Fruit fly (Drosophila melanogaster) whole organism, embryonic: ENCODE measurements around the gene mRpS2.
A peak's percentile ranks its signal among the peaks of the same experiment; 100 is the strongest.

Source experiments
- ATbp ChIP-seq: fragments of 200-800 bp; sonication (Bioruptor generic); optimal IDR thresholded peaks from 2 replicates; lab custom pipeline; 2017; ENCODE audit warnings: missing biosample characterization, mild to moderate bottlenecking, missing genetic modification characterization, missing genetic modification reagents
- BEAF-32 ChIP-seq: fragments of 200-800 bp; sonication (Bioruptor generic); optimal IDR thresholded peaks from 3 replicates; lab custom pipeline; 2017; ENCODE audit warnings: missing biosample characterization, missing genetic modification characterization, mild to moderate bottlenecking, moderate library complexity, missing genetic modification reagents
- Blimp-1 ChIP-seq: fragments of 200-800 bp; sonication (Bioruptor generic); optimal IDR thresholded peaks from 3 replicates; lab custom pipeline; 2018; ENCODE audit warnings: missing biosample characterization, missing genetic modification characterization, mild to moderate bottlenecking, moderate library complexity, missing genetic modification reagents
- CG11085 ChIP-seq: fragments of 200-800 bp; sonication (Bioruptor generic); IDR thresholded peaks from 2 replicates; pipeline ENCODE4 v1.3.6; 2022; ENCODE audit warnings: missing biosample characterization, missing genetic modification characterization
- CG11696 ChIP-seq: fragments of 200-800 bp; sonication (Bioruptor generic); IDR thresholded peaks from 2 replicates; pipeline ENCODE4 v1.3.6; 2022; ENCODE audit warnings: missing biosample characterization, missing genetic modification characterization
- CG12744 ChIP-seq: fragments of 200-800 bp; sonication (Bioruptor generic); optimal IDR thresholded peaks from 2 replicates; lab custom pipeline; 2016; ENCODE audit warnings: missing biosample characterization, missing genetic modification characterization
- CG13287 ChIP-seq: fragments of 200-800 bp; sonication (Bioruptor generic); IDR thresholded peaks from 2 replicates; pipeline ENCODE4 v1.3.6; 2022; ENCODE audit warnings: missing biosample characterization, missing genetic modification characterization; ENCODE audit not compliant: partially characterized antibody
- CG15696 ChIP-seq: fragments of 200-800 bp; sonication (Bioruptor generic); optimal IDR thresholded peaks from 2 replicates; lab custom pipeline; 2019; ENCODE audit warnings: missing biosample characterization, mild to moderate bottlenecking, missing genetic modification characterization, moderate library complexity
- CG1647 ChIP-seq: fragments of 200-800 bp; sonication (Bioruptor generic); optimal IDR thresholded peaks from 3 replicates; lab custom pipeline; 2016; ENCODE audit warnings: missing biosample characterization, missing genetic modification characterization
- CG17359 ChIP-seq: fragments of 200-800 bp; sonication (Bioruptor generic); optimal IDR thresholded peaks from 3 replicates; lab custom pipeline; 2018; ENCODE audit warnings: missing biosample characterization, mild to moderate bottlenecking, missing genetic modification characterization, moderate library complexity
- CG17361 ChIP-seq: fragments of 200-800 bp; sonication (Bioruptor generic); IDR thresholded peaks from 3 replicates; pipeline ENCODE4 v1.3.6; 2022; ENCODE audit warnings: missing biosample characterization, missing genetic modification characterization
- CG17829 ChIP-seq: fragments of 200-800 bp; optimal IDR thresholded peaks from 2 replicates; lab custom pipeline; 2019; ENCODE audit warnings: missing biosample characterization, mild to moderate bottlenecking, missing genetic modification characterization, moderate library complexity
- CG1792 ChIP-seq: fragments of 200-800 bp; sonication (Bioruptor generic); optimal IDR thresholded peaks from 2 replicates; lab custom pipeline; 2016; ENCODE audit warnings: missing biosample characterization, missing genetic modification characterization
- CG18764 ChIP-seq: fragments of 200-800 bp; sonication (Bioruptor generic); optimal IDR thresholded peaks from 3 replicates; lab custom pipeline; 2016; ENCODE audit warnings: missing biosample characterization, missing genetic modification characterization
- CG2875 ChIP-seq: fragments of 200-800 bp; sonication (Bioruptor generic); optimal IDR thresholded peaks from 2 replicates; lab custom pipeline; 2017; ENCODE audit warnings: missing biosample characterization, mild to moderate bottlenecking, missing genetic modification characterization, missing genetic modification reagents
- CG31365 ChIP-seq: fragments of 200-800 bp; sonication (Bioruptor generic); optimal IDR thresholded peaks from 2 replicates; lab custom pipeline; 2018; ENCODE audit warnings: missing biosample characterization, mild to moderate bottlenecking, missing genetic modification characterization
- CG34224 ChIP-seq: fragments of 200-800 bp; sonication (Bioruptor generic); IDR thresholded peaks from 3 replicates; pipeline ENCODE4 v1.3.6; 2022; ENCODE audit warnings: missing biosample characterization, missing genetic modification characterization; ENCODE audit not compliant: partially characterized antibody
- CG4424 ChIP-seq: fragments of 200-800 bp; sonication (Bioruptor generic); optimal IDR thresholded peaks from 3 replicates; lab custom pipeline; 2016; ENCODE audit warnings: missing biosample characterization, missing genetic modification characterization
- CG5245 ChIP-seq: fragments of 200-800 bp; sonication (Bioruptor generic); optimal IDR thresholded peaks from 3 replicates; lab custom pipeline; 2016; ENCODE audit warnings: missing biosample characterization, missing genetic modification characterization
- CG5953 ChIP-seq: fragments of 200-800 bp; sonication (Bioruptor generic); IDR thresholded peaks from 2 replicates; pipeline ENCODE4 v1.3.6; 2022; ENCODE audit warnings: missing biosample characterization, missing genetic modification characterization
- CG6654 ChIP-seq: fragments of 200-800 bp; sonication (Bioruptor generic); optimal IDR thresholded peaks from 2 replicates; lab custom pipeline; 2017; ENCODE audit warnings: missing biosample characterization, mild to moderate bottlenecking, missing genetic modification characterization
- CG7372 ChIP-seq: fragments of 200-800 bp; sonication (Bioruptor generic); IDR thresholded peaks from 2 replicates; pipeline ENCODE4 v1.3.6; 2022; ENCODE audit warnings: missing biosample characterization, missing genetic modification characterization
- Dfd ChIP-seq, 2 experiments: fragments of >200 bp; optimal IDR thresholded peaks; 2 replicates each; lab custom pipeline; 2017; ENCODE audit warnings: missing biosample characterization in 2 of 2, missing genetic modification characterization in 2 of 2
- Dip2 ChIP-seq: fragments of 200-800 bp; sonication (Bioruptor generic); IDR thresholded peaks from 2 replicates; pipeline ENCODE4 v1.3.6; 2022; ENCODE audit warnings: missing biosample characterization, missing genetic modification characterization
- Elba2 ChIP-seq: fragments of 200-800 bp; sonication (Bioruptor generic); optimal IDR thresholded peaks from 3 replicates; lab custom pipeline; 2016; ENCODE audit warnings: missing biosample characterization, missing genetic modification characterization
- HLH54F ChIP-seq: fragments of 200-800 bp; sonication (Bioruptor generic); optimal IDR thresholded peaks from 3 replicates; lab custom pipeline; 2016; ENCODE audit warnings: missing biosample characterization, missing genetic modification characterization
- Hmr ChIP-seq: fragments of 200-800 bp; sonication (Bioruptor generic); optimal IDR thresholded peaks from 3 replicates; lab custom pipeline; 2017; ENCODE audit warnings: mild to moderate bottlenecking, missing biosample characterization, missing genetic modification reagents, missing genetic modification characterization
- Hsf ChIP-seq: fragments of 200-800 bp; sonication (Bioruptor generic); optimal IDR thresholded peaks from 3 replicates; lab custom pipeline; 2016; ENCODE audit warnings: missing biosample characterization, missing genetic modification characterization
- Kr ChIP-seq: fragments of 200-800 bp; sonication (Bioruptor generic); optimal IDR thresholded peaks from 2 replicates; lab custom pipeline; 2017; ENCODE audit warnings: missing biosample characterization, mild to moderate bottlenecking, missing genetic modification characterization
- Lim3 ChIP-seq: fragments of 200-800 bp; sonication (Bioruptor generic); IDR thresholded peaks from 2 replicates; pipeline ENCODE4 v1.3.6; 2022; ENCODE audit warnings: missing biosample characterization, missing genetic modification characterization
- MESR4 ChIP-seq: fragments of 200-800 bp; sonication (Bioruptor generic); optimal IDR thresholded peaks from 2 replicates; lab custom pipeline; 2018; ENCODE audit warnings: missing biosample characterization, mild to moderate bottlenecking, missing genetic modification characterization, moderate library complexity
- Med ChIP-seq: fragments of 200-800 bp; sonication (Bioruptor generic); peaks from one replicate; lab custom pipeline; 2016; ENCODE audit warnings: missing biosample characterization, missing genetic modification characterization, mild to moderate bottlenecking, inconsistent platforms, moderate library complexity
- NC2β ChIP-seq: fragments of 200-800 bp; sonication (Bioruptor generic); optimal IDR thresholded peaks from 2 replicates; lab custom pipeline; 2016; ENCODE audit warnings: missing biosample characterization, missing genetic modification characterization
- Spps ChIP-seq: fragments of 200-800 bp; sonication (Bioruptor generic); optimal IDR thresholded peaks from 2 replicates; lab custom pipeline; 2018; ENCODE audit warnings: missing biosample characterization, mild to moderate bottlenecking, missing genetic modification characterization
- Stat92E ChIP-seq, 3 experiments: fragments of >200 bp in 2 of 3; fragments of 200-800 bp in 1 of 3; sonication (Bioruptor generic) in 1 of 3; optimal IDR thresholded peaks; 2 replicates each; lab custom pipeline; 2017 to 2019; ENCODE audit warnings: missing biosample characterization in 3 of 3, missing genetic modification characterization in 3 of 3, mild to moderate bottlenecking in 1 of 3, moderate library complexity in 1 of 3
- Usf ChIP-seq: fragments of 200-800 bp; sonication (Bioruptor generic); optimal IDR thresholded peaks from 2 replicates; lab custom pipeline; 2017; ENCODE audit warnings: missing genotype, missing biosample characterization, missing genetic modification characterization
- amos ChIP-seq: fragments of 200-800 bp; sonication (Bioruptor generic); IDR thresholded peaks from 2 replicates; pipeline ENCODE4 v1.3.6; 2022; ENCODE audit warnings: missing biosample characterization, missing genetic modification characterization; ENCODE audit not compliant: partially characterized antibody
- chinmo ChIP-seq: fragments of 200-800 bp; sonication (Bioruptor generic); IDR thresholded peaks from 4 replicates; pipeline ENCODE4 v1.3.6; 2022; ENCODE audit warnings: missing biosample characterization, missing genetic modification characterization; ENCODE audit not compliant: partially characterized antibody
- dimm ChIP-seq: fragments of 200-800 bp; sonication (Bioruptor generic); IDR thresholded peaks from 2 replicates; pipeline ENCODE4 v1.3.6; 2022; ENCODE audit warnings: missing biosample characterization, missing genetic modification characterization
- disco-r ChIP-seq: fragments of 200-800 bp; sonication (Bioruptor generic); optimal IDR thresholded peaks from 2 replicates; lab custom pipeline; 2016; ENCODE audit warnings: missing biosample characterization, missing genetic modification characterization
- grn ChIP-seq: fragments of 200-800 bp; sonication (Bioruptor generic); optimal IDR thresholded peaks from 3 replicates; lab custom pipeline; 2017; ENCODE audit warnings: missing biosample characterization, missing genetic modification characterization
- insv ChIP-seq, 2 experiments: fragments of 200-800 bp; sonication (Bioruptor generic); optimal IDR thresholded peaks; 3 replicates each; lab custom pipeline; 2016 to 2018; ENCODE audit warnings: missing biosample characterization in 2 of 2, missing genetic modification characterization in 2 of 2
- kay ChIP-seq: fragments of 200-800 bp; sonication (Bioruptor generic); optimal IDR thresholded peaks from 2 replicates; lab custom pipeline; 2016; ENCODE audit warnings: missing biosample characterization, missing genetic modification characterization
- mld ChIP-seq: fragments of 200-800 bp; sonication (Bioruptor generic); IDR thresholded peaks from 3 replicates; pipeline ENCODE4 v1.3.6; 2022; ENCODE audit warnings: missing biosample characterization, missing genetic modification characterization; ENCODE audit not compliant: partially characterized antibody
- org-1 ChIP-seq: fragments of 200-800 bp; sonication (Bioruptor generic); optimal IDR thresholded peaks from 2 replicates; lab custom pipeline; 2017; ENCODE audit warnings: missing biosample characterization, missing genetic modification characterization
- pros ChIP-seq: fragments of 200-800 bp; sonication (Bioruptor generic); optimal IDR thresholded peaks from 3 replicates; lab custom pipeline; 2019; ENCODE audit warnings: missing biosample characterization, mild to moderate bottlenecking, missing genetic modification characterization, moderate library complexity
- rib ChIP-seq: fragments of 200-800 bp; sonication (Bioruptor generic); IDR thresholded peaks from 2 replicates; pipeline ENCODE4 v1.3.6; 2022; ENCODE audit warnings: missing biosample characterization, missing genetic modification characterization
- slbo ChIP-seq: fragments of 200-800 bp; sonication (Bioruptor generic); IDR thresholded peaks from 2 replicates; pipeline ENCODE4 v1.3.6; 2022; ENCODE audit warnings: missing biosample characterization, missing genetic modification characterization
- twi ChIP-seq: fragments of 200-800 bp; optimal IDR thresholded peaks from 2 replicates; lab custom pipeline; 2019; ENCODE audit warnings: missing biosample characterization, mild to moderate bottlenecking, missing genetic modification characterization, moderate library complexity
- tx ChIP-seq: fragments of 200-800 bp; sonication (Bioruptor generic); optimal IDR thresholded peaks from 2 replicates; lab custom pipeline; 2016; ENCODE audit warnings: missing biosample characterization, missing genetic modification characterization
- wdn ChIP-seq: fragments of 200-800 bp; sonication (Bioruptor generic); IDR thresholded peaks from 2 replicates; pipeline ENCODE4 v1.3.6; 2022; ENCODE audit warnings: missing biosample characterization, missing genetic modification characterization
- yki ChIP-seq: fragments of >200 bp; optimal IDR thresholded peaks from 3 replicates; lab custom pipeline; 2018

Gene mRpS2

DNA sequence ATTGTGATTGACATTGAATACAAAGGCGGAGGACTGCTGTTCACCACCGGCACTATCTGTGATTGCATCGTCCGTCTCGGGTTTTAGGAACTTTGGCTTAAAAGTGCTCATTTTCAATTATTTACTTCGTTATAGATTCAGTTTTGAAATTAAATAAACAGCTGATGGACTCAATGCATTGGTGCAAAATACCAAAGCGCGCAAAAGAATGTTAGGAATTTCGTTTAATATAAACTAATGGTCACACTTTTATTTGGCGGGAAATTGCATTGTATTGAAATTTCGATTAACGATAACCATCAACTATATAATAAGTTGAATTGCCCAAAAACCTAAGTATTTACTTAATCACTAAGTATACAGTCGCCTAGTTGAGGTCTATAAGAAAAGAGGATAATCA lies 32.2 kb downstream of the mRpS2 start, which contains the start of gene CG3225 (continued):
- TF ChIP-seq Dfd (GFP tag; optimal IDR thresholded peaks at IDR 0.05; lab: Kevin White, UChicago), result no peak
- TF ChIP-seq Spps (tag; lab: Kevin White, UChicago), result no peak
- no peak for TF ChIP-seq CG5245 (GFP tag; lab: Kevin White, UChicago)
- TF ChIP-seq twi (tag; lab: Kevin White, UChicago), result no peak
- peak; percentile 66; the same call in 1 of the 4 replicates for TF ChIP-seq chinmo
- peak; percentile 74; the same call in 2 of the 3 replicates for TF ChIP-seq CG34224
- no peak for TF ChIP-seq Dip2 (GFP tag; lab: Robert Waterston, UW)
- no peak for TF ChIP-seq ATbp (GFP tag; lab: Kevin White, UChicago)
- TF ChIP-seq slbo (GFP tag; lab: Robert Waterston, UW), result no peak
- TF ChIP-seq CG2875, result no peak
- no peak for TF ChIP-seq rib (GFP tag; lab: Robert Waterston, UW)
- no peak for TF ChIP-seq wdn (GFP tag; lab: Robert Waterston, UW)
- no peak for TF ChIP-seq CG1647 (GFP tag; lab: Kevin White, UChicago)
- no peak for TF ChIP-seq CG11696
- no peak for TF ChIP-seq CG11085 (GFP tag; lab: Robert Waterston, UW)
- no peak; the same call in 1 of the 2 replicates for TF ChIP-seq amos
- TF ChIP-seq grn (GFP tag; lab: Kevin White, UChicago), result no peak
- peak; percentile 39 for TF ChIP-seq MESR4 (GFP tag; lab: Kevin White, UChicago)
- TF ChIP-seq Kr (GFP tag; lab: Kevin White, UChicago), result no peak
- no peak for TF ChIP-seq HLH54F (GFP tag; lab: Kevin White, UChicago)
- TF ChIP-seq pros (GFP tag; lab: Kevin White, UChicago), result no peak
- no peak for TF ChIP-seq CG12744 (GFP tag; lab: Kevin White, UChicago)
- TF ChIP-seq BEAF-32 (GFP tag; lab: Kevin White, UChicago), result peak; percentile 28
- no peak for TF ChIP-seq org-1 (GFP tag; lab: Kevin White, UChicago)
- TF ChIP-seq CG18764 (GFP tag; lab: Kevin White, UChicago), result no peak
- TF ChIP-seq Usf (GFP tag; lab: Kevin White, UChicago), result no peak
- no peak for TF ChIP-seq Hmr (GFP tag; lab: Kevin White, UChicago)
- peak; percentile 75 for TF ChIP-seq CG13287
- no peak for TF ChIP-seq CG17359 (tag; lab: Kevin White, UChicago)
- TF ChIP-seq CG15696 (tag; lab: Kevin White, UChicago), result no peak
- TF ChIP-seq CG4424 (GFP tag; lab: Kevin White, UChicago), result no peak
- TF ChIP-seq kay (GFP tag; lab: Kevin White, UChicago), result no peak
- no peak for TF ChIP-seq Elba2 (GFP tag; lab: Kevin White, UChicago)
- no peak for TF ChIP-seq dimm
- no peak for TF ChIP-seq CG5953 (GFP tag; lab: Robert Waterston, UW)
- no peak for TF ChIP-seq CG31365 (tag; lab: Kevin White, UChicago)
- TF ChIP-seq Stat92E (GFP tag; optimal IDR thresholded peaks at IDR 0.05; lab: Kevin White, UChicago), result no peak
- no peak for TF ChIP-seq Blimp-1 (GFP tag; lab: Kevin White, UChicago)
- TF ChIP-seq NC2β (GFP tag; lab: Kevin White, UChicago), result no peak
- TF ChIP-seq CG17829 (tag; lab: Kevin White, UChicago), result peak; percentile 16
- TF ChIP-seq Med (GFP tag; lab: Kevin White, UChicago), result no peak
- no peak for TF ChIP-seq CG1792 (GFP tag; lab: Kevin White, UChicago)
- TF ChIP-seq CG6654 (GFP tag; lab: Kevin White, UChicago), result no peak
- no peak for TF ChIP-seq insv (GFP tag; optimal IDR thresholded peaks at IDR 0.05; lab: Kevin White, UChicago)
- no peak for TF ChIP-seq disco-r (GFP tag; lab: Kevin White, UChicago)
- TF ChIP-seq tx (GFP tag; lab: Kevin White, UChicago), result no peak
- no peak for TF ChIP-seq CG17361 (GFP tag; lab: Robert Waterston, UW)
- no peak for TF ChIP-seq mld (GFP tag; lab: Robert Waterston, UW)
- TF ChIP-seq Hsf, result no peak
- TF ChIP-seq Lim3 (GFP tag; lab: Robert Waterston, UW), result no peak
- TF ChIP-seq yki, result no peak
- no peak for TF ChIP-seq CG7372
